Worm (Caenorhabditis elegans): ENCODE measurements around the gene best-14.

DNA sequence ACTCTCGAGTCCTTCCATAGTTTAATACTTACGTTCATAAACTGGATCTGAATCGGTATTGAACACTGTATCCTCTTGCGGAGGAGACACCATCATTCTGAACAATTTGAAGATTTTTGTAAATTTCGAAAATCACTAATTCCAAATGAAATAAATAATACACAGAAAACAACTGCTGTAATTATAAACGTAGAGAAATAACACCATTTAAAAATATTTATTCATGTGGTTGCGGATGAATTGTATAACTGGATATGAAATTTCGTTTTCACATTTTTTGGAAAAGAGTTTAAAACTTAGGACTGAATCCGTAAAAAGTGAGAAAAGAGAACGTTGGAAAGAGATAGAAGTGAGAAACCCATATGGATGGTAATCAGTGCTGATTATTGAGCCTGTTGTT, 20.4 kb downstream of the best-14 start, which contains the start of gene mics-1:
- TF ChIP-seq ztf-11 (tag; optimal IDR thresholded peaks at IDR 0.05) (no peak), unc-62 (GFP tag; optimal IDR thresholded peaks at IDR 0.05) (no peak), lsy-2 (tag; optimal IDR thresholded peaks at IDR 0.05) (no peak), ceh-43 (GFP tag; optimal IDR thresholded peaks at IDR 0.05) (no peak), unc-120 (tag; optimal IDR thresholded peaks at IDR 0.05; ENCODE audit: poor library complexity, severe bottlenecking) (no peak)
